Worm (Caenorhabditis elegans): ENCODE results near the gene acr-24.
"Not testable (repeated sequence)": the region's sequence is repeated elsewhere in the genome, so short reads cannot be mapped to it uniquely, and the experiment has no call there.

The acr-24 gene

ce11 chrIV:15527282-15527681, 29.9 kb downstream of the acr-24 start:
- TF ChIP-seq tbx-2 (tag; optimal IDR thresholded peaks at IDR 0.05) = no peak
- TF ChIP-seq blmp-1 (tag; optimal IDR thresholded peaks at IDR 0.05) = no peak
- TF ChIP-seq fkh-4 (tag; optimal IDR thresholded peaks at IDR 0.05; ENCODE audit: borderline replicate concordance) = no peak
- no peak for TF ChIP-seq lin-13 (GFP tag; optimal IDR thresholded peaks at IDR 0.05)
- TF ChIP-seq grh-1 (GFP tag; IDR thresholded peaks at IDR 0.05) = no peak
- no peak for TF ChIP-seq mef-2 (tag; optimal IDR thresholded peaks at IDR 0.05)
- no peak for TF ChIP-seq nhr-20 (tag; optimal IDR thresholded peaks at IDR 0.05)
- TF ChIP-seq ztf-11 (tag; optimal IDR thresholded peaks at IDR 0.05) = no peak
- TF ChIP-seq pax-3 (tag; optimal IDR thresholded peaks at IDR 0.05) = no peak
- no peak for TF ChIP-seq sup-37 (GFP tag; optimal IDR thresholded peaks at IDR 0.05)
- no peak for TF ChIP-seq ceh-8 (GFP tag; optimal IDR thresholded peaks at IDR 0.05)
- TF ChIP-seq elt-2 (tag; optimal IDR thresholded peaks at IDR 0.05) = no peak
- no peak for TF ChIP-seq mep-1 (tag; optimal IDR thresholded peaks at IDR 0.05)
- TF ChIP-seq mab-9 (GFP tag; IDR thresholded peaks at IDR 0.05) = no peak
- TF ChIP-seq ceh-88 (GFP tag; IDR thresholded peaks at IDR 0.05) = no peak
- TF ChIP-seq efl-3 (GFP tag; optimal IDR thresholded peaks at IDR 0.05) = no peak

ce11 chrIV:15528234-15528633, 30.9 kb downstream of the acr-24 start, which contains the start of gene ari-1.4:
Gene ari-1.4, minus strand, starts transcription at chrIV:15528528.
- no peak for TF ChIP-seq egl-13 (tag; optimal IDR thresholded peaks at IDR 0.05)
- no peak for TF ChIP-seq ets-5 (GFP tag; IDR thresholded peaks at IDR 0.05)
- TF ChIP-seq fos-1 (tag; optimal IDR thresholded peaks at IDR 0.05) = no peak
- no peak for TF ChIP-seq snu-23 (GFP tag; optimal IDR thresholded peaks at IDR 0.05)
- TF ChIP-seq elt-3 (tag; optimal IDR thresholded peaks at IDR 0.05) = no peak
- no peak for TF ChIP-seq pag-3 (tag; optimal IDR thresholded peaks at IDR 0.05; ENCODE audit: borderline replicate concordance, insufficient read depth)
- no peak for TF ChIP-seq mef-2 (tag; optimal IDR thresholded peaks at IDR 0.05)
- no peak for TF ChIP-seq nhr-11 (tag; optimal IDR thresholded peaks at IDR 0.05)
- no peak for TF ChIP-seq hlh-4 (tag; optimal IDR thresholded peaks at IDR 0.05)
- no peak for TF ChIP-seq mep-1 (tag; optimal IDR thresholded peaks at IDR 0.05)
- no peak for TF ChIP-seq lsy-2 (tag; optimal IDR thresholded peaks at IDR 0.05)
- TF ChIP-seq C16A3.4 (tag; optimal IDR thresholded peaks at IDR 0.05) = no peak
- no peak for TF ChIP-seq ceh-63 (GFP tag; optimal IDR thresholded peaks at IDR 0.05)
- no peak for TF ChIP-seq jun-1 (tag; optimal IDR thresholded peaks at IDR 0.05)
- no peak for TF ChIP-seq elt-2 (tag; optimal IDR thresholded peaks at IDR 0.05)
- TF ChIP-seq aly-2 (tag; optimal IDR thresholded peaks at IDR 0.05) = no peak
- no peak for TF ChIP-seq ama-1 (optimal IDR thresholded peaks at IDR 0.05)

ce11 chrIV:15528826-15529225, 31.5 kb downstream of the acr-24 start:
- TF ChIP-seq dpl-1 (GFP tag; optimal IDR thresholded peaks at IDR 0.05) (peak in 2 of 3 experiments; percentile 7 to 13), lin-14 (GFP tag; optimal IDR thresholded peaks at IDR 0.05) (peak; percentile 5), nhr-19 (GFP tag; conservative IDR thresholded peaks at IDR 0.05) (peak; percentile 26), lin-13 (GFP tag; optimal IDR thresholded peaks at IDR 0.05) (peak; percentile 7), F16B12.6 (tag; optimal IDR thresholded peaks at IDR 0.05) (peak; percentile 27), lsy-2 (tag; optimal IDR thresholded peaks at IDR 0.05) (peak; percentile 5 to 67), efl-1 (GFP tag; optimal IDR thresholded peaks at IDR 0.05 in 1 of 2) (peak in 1 of 2 experiments; percentile 12), isw-1 (GFP tag; IDR thresholded peaks at IDR 0.05) (peak; percentile 8; the same call in 1 of the 2 replicates), mab-9 (GFP tag; IDR thresholded peaks at IDR 0.05) (0 out of 2 replicates have a peak, but pooled peaks have one; percentile 42), nhr-47 (tag; optimal IDR thresholded peaks at IDR 0.05) (peak; percentile 3)
- TF ChIP-seq efl-1 (optimal IDR thresholded peaks at IDR 0.05) = not testable (repeated sequence)

- TF ChIP-seq lsy-2 (tag; optimal IDR thresholded peaks at IDR 0.05) (peak; percentile 27 to 56), efl-1 (optimal IDR thresholded peaks at IDR 0.05) (peak in 1 of 2 experiments; percentile 19), efl-1 (GFP tag; optimal IDR thresholded peaks at IDR 0.05 in 1 of 2) (peak in 1 of 2 experiments; percentile 71), nhr-90 (tag; optimal IDR thresholded peaks at IDR 0.05; ENCODE audit: poor library complexity) (peak; percentile 52), swsn-7 (tag; optimal IDR thresholded peaks at IDR 0.05) (peak; percentile 30), nhr-19 (GFP tag; conservative IDR thresholded peaks at IDR 0.05) (peak; percentile 95), snu-23 (GFP tag; optimal IDR thresholded peaks at IDR 0.05) (peak; percentile 22), elt-2 (tag; optimal IDR thresholded peaks at IDR 0.05) (peak; percentile 26), isw-1 (GFP tag; IDR thresholded peaks at IDR 0.05) (peak; percentile 86), unc-98 (GFP tag; IDR thresholded peaks at IDR 0.05) (peak; percentile 63; the same call in 1 of the 2 replicates), tbx-2 (tag; optimal IDR thresholded peaks at IDR 0.05) (peak; percentile 3), xbp-1 (tag; optimal IDR thresholded peaks at IDR 0.05) (peak; percentile 25), lin-14 (GFP tag; optimal IDR thresholded peaks at IDR 0.05) (peak; percentile 32), ceh-88 (GFP tag; IDR thresholded peaks at IDR 0.05) (peak; percentile 82), pax-3 (tag; optimal IDR thresholded peaks at IDR 0.05) (peak; percentile 6), nhr-85 (tag) (peak; percentile 71), sox-4 (tag; optimal IDR thresholded peaks at IDR 0.05) (peak; percentile 23), nhr-20 (tag; optimal IDR thresholded peaks at IDR 0.05) (peak; percentile 23), mab-9 (GFP tag; IDR thresholded peaks at IDR 0.05) (peak; percentile 89), grh-1 (GFP tag; IDR thresholded peaks at IDR 0.05) (peak; percentile 95), dpl-1 (GFP tag; optimal IDR thresholded peaks at IDR 0.05) (peak in 1 of 3 experiments; percentile 1), nhr-71 (tag; optimal IDR thresholded peaks at IDR 0.05) (peak; percentile 60)
These were observed 33.1 kb downstream of the acr-24 start for ce11 chrIV:15530486-15530885.

Data from whole organism, L1 larva.